Fruit fly (Drosophila melanogaster) whole organism, adult: ENCODE data around the gene CG10877.

Source experiments
- CG1620 ChIP-seq: fragments of 200-800 bp; sonication (Bioruptor generic); optimal IDR thresholded peaks from 2 replicates; lab custom pipeline; 2016; ENCODE audit warnings: missing biosample characterization, missing genetic modification characterization
- CG5204 ChIP-seq: fragments of 200-800 bp; sonication (Bioruptor generic); optimal IDR thresholded peaks from 2 replicates; lab custom pipeline; 2016; ENCODE audit warnings: missing biosample characterization, missing genetic modification characterization
- Hr96 ChIP-seq: fragments of 200-800 bp; sonication (Bioruptor generic); optimal IDR thresholded peaks from 2 replicates; lab custom pipeline; 2016; ENCODE audit warnings: missing biosample characterization, missing genetic modification characterization
- Mnt ChIP-seq: fragments of 200-800 bp; sonication (Bioruptor generic); optimal IDR thresholded peaks from 2 replicates; lab custom pipeline; 2016; ENCODE audit warnings: missing biosample characterization, mild to moderate bottlenecking, missing genetic modification characterization
- bab1 ChIP-seq: fragments of 200-800 bp; sonication (Bioruptor generic); optimal IDR thresholded peaks from 3 replicates; lab custom pipeline; 2019; ENCODE audit warnings: missing biosample characterization, mild to moderate bottlenecking, missing genetic modification characterization, moderate library complexity
- cic ChIP-seq: fragments of 200-800 bp; sonication (Bioruptor generic); optimal IDR thresholded peaks from 2 replicates; lab custom pipeline; 2017; ENCODE audit warnings: missing biosample characterization, mild to moderate bottlenecking, missing genetic modification characterization, moderate library complexity
- kay ChIP-seq: fragments of 200-800 bp; sonication (Bioruptor generic); peaks from one replicate; lab custom pipeline; 2016; ENCODE audit warnings: missing biosample characterization, missing genetic modification characterization, borderline replicate concordance

DNA sequence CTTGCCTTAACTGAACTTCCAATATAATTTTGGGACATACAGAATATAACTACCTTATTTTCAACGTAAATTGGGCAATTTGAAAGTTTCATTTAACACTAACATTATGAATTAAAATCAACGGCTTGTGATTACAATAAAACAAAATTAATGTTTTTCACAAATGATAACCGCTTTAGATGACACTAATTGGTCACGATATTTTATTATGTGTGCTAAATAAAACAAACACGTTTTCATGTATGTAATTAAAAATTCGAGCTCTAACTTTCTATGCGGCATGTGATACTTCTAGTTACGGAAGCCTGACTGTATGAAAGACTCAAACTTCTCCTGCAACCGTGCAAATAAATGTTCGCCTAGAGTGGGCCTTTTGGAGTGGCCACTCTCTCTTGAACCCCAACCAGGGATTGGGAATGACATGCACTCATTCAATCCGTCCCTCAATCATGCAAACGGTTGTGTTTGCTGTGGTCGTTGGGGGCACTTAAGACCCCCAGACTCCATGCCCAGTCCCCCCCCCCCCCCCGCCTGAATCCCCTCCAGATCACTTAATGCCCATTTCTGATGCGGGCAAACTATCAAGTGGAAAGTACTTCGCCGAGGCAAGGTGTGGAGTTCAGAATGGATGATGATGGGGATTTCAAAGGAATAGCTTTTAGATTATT is 31.4 kb upstream of the CG10877 start:
- TF ChIP-seq Hr96 (GFP tag; lab: Kevin White, UChicago) (no peak), cic (GFP tag; lab: Kevin White, UChicago) (no peak), bab1 (GFP tag; lab: Kevin White, UChicago) (no peak), kay (GFP tag; lab: Kevin White, UChicago) (no peak), CG5204 (GFP tag; lab: Kevin White, UChicago) (no peak), Mnt (GFP tag; lab: Kevin White, UChicago) (no peak), CG1620 (no peak)
